Fruit fly (Drosophila melanogaster): ENCODE results near the gene Abd-B.

Gene Abd-B

dm6 chr3R:17020956-17021355 is 48.9 kb upstream of the Abd-B start, which contains the start of gene Adsl (continued):
- TF ChIP-seq CG12219 (GFP tag; optimal IDR thresholded peaks at IDR 0.05) = peak; percentile 76
- no peak for TF ChIP-seq CG9932 (GFP tag; IDR thresholded peaks at IDR 0.05)
- TF ChIP-seq lbe (GFP tag; optimal IDR thresholded peaks at IDR 0.05) = no peak
- TF ChIP-seq CG11456 (GFP tag; IDR thresholded peaks at IDR 0.05) = no peak
- TF ChIP-seq Fer2 (tag; optimal IDR thresholded peaks at IDR 0.05) = peak; percentile 56
- TF ChIP-seq Fer1 (GFP tag; optimal IDR thresholded peaks at IDR 0.05) = no peak
- TF ChIP-seq tap (tag; optimal IDR thresholded peaks at IDR 0.05) = peak; percentile 48
- no peak for TF ChIP-seq Antp (GFP tag; optimal IDR thresholded peaks at IDR 0.05)
- TF ChIP-seq Bdp1 (GFP tag; optimal IDR thresholded peaks at IDR 0.05) = no peak
- TF ChIP-seq CG2875 (GFP tag; optimal IDR thresholded peaks at IDR 0.05) = peak; percentile 83
- TF ChIP-seq CG2889 (GFP tag; IDR thresholded peaks at IDR 0.05) = no peak
- TF ChIP-seq croc (GFP tag; conservative IDR thresholded peaks at IDR 0.05) = 0 out of 3 replicates have a peak, but pooled peaks have one; percentile 20
- no peak for TF ChIP-seq CG7786 (GFP tag; optimal IDR thresholded peaks at IDR 0.05)
- no peak for TF ChIP-seq gem (tag; optimal IDR thresholded peaks at IDR 0.05)
- no peak for TF ChIP-seq CG18476 (GFP tag; optimal IDR thresholded peaks at IDR 0.05)
- no peak for TF ChIP-seq sr (GFP tag; IDR thresholded peaks at IDR 0.05)
- TF ChIP-seq pfk (GFP tag; optimal IDR thresholded peaks at IDR 0.05) = peak; percentile 35
- peak; percentile 85 for TF ChIP-seq CoRest (tag; optimal IDR thresholded peaks at IDR 0.05)
- no peak for TF ChIP-seq CG12744 (GFP tag; optimal IDR thresholded peaks at IDR 0.05)
- TF ChIP-seq inv (GFP tag; IDR thresholded peaks at IDR 0.05; ENCODE audit: partially characterized antibody) = no peak
- TF ChIP-seq nau (GFP tag; optimal IDR thresholded peaks at IDR 0.05) = no peak
- TF ChIP-seq wor (GFP tag; IDR thresholded peaks at IDR 0.05) = no peak
- TF ChIP-seq CG5953 (GFP tag; IDR thresholded peaks at IDR 0.05) = 0 out of 2 replicates have a peak, but pooled peaks have one; percentile 36
- peak; percentile 83 for TF ChIP-seq gsb-n (tag; optimal IDR thresholded peaks at IDR 0.05)
- TF ChIP-seq Hr39 (optimal IDR thresholded peaks at IDR 0.05) = no peak
- no peak for TF ChIP-seq jing (GFP tag; optimal IDR thresholded peaks at IDR 0.05)
- no peak for TF ChIP-seq CG13296 (GFP tag; optimal IDR thresholded peaks at IDR 0.05)
- TF ChIP-seq CG7556 (GFP tag; optimal IDR thresholded peaks at IDR 0.05) = no peak
- no peak for TF ChIP-seq CG14667 (GFP tag; IDR thresholded peaks at IDR 0.05)
- no peak for TF ChIP-seq Sry-δ (GFP tag; optimal IDR thresholded peaks at IDR 0.05)
- no peak for TF ChIP-seq CG4617 (GFP tag; optimal IDR thresholded peaks at IDR 0.05; ENCODE audit: borderline replicate concordance)
- TF ChIP-seq btn (GFP tag; optimal IDR thresholded peaks at IDR 0.05) = no peak
- no peak for TF ChIP-seq ems (GFP tag; optimal IDR thresholded peaks at IDR 0.05)
- no peak for TF ChIP-seq disco-r (GFP tag; optimal IDR thresholded peaks at IDR 0.05)
- TF ChIP-seq CG1792 (GFP tag; optimal IDR thresholded peaks at IDR 0.05) = no peak
- no peak for TF ChIP-seq CG14965 (GFP tag; optimal IDR thresholded peaks at IDR 0.05; ENCODE audit: borderline replicate concordance)
- TF ChIP-seq Hmr (GFP tag; optimal IDR thresholded peaks at IDR 0.05) = peak; percentile 83
- TF ChIP-seq Pdp1 (GFP tag; optimal IDR thresholded peaks at IDR 0.05) = peak in 1 of 2 experiments; percentile 84
- TF ChIP-seq CG3838 (GFP tag; optimal IDR thresholded peaks at IDR 0.05) = no peak
- peak; percentile 57 for TF ChIP-seq Xbp1 (GFP tag; optimal IDR thresholded peaks at IDR 0.05)
- peak; percentile 78 for TF ChIP-seq CG1529 (GFP tag; optimal IDR thresholded peaks at IDR 0.05)
- TF ChIP-seq abd-A (tag; optimal IDR thresholded peaks at IDR 0.05) = no peak
- peak; percentile 86 for TF ChIP-seq CG9797 (GFP tag; optimal IDR thresholded peaks at IDR 0.05)
- peak; percentile 5 for TF ChIP-seq CG9609 (GFP tag; optimal IDR thresholded peaks at IDR 0.05)
- TF ChIP-seq vvl (GFP tag; IDR thresholded peaks at IDR 0.05) = peak; percentile 84
- peak; percentile 70 for TF ChIP-seq CG33213 (GFP tag; optimal IDR thresholded peaks at IDR 0.05)
- TF ChIP-seq CG16815 (GFP tag; optimal IDR thresholded peaks at IDR 0.05) = no peak
- TF ChIP-seq CG11504 (tag; optimal IDR thresholded peaks at IDR 0.05) = no peak
- TF ChIP-seq kni (GFP tag; optimal IDR thresholded peaks at IDR 0.05) = peak; percentile 50
- no peak; the same call in 1 of the 2 replicates for TF ChIP-seq CG10366 (GFP tag; IDR thresholded peaks at IDR 0.05)
- TF ChIP-seq CG16863 (GFP tag; optimal IDR thresholded peaks at IDR 0.05) = no peak
- TF ChIP-seq Adf1 (GFP tag; IDR thresholded peaks at IDR 0.05) = no peak

Measured in whole organism, embryonic.